Fruit fly (Drosophila melanogaster): ENCODE results near the gene mmm.

mmm gene

DNA sequence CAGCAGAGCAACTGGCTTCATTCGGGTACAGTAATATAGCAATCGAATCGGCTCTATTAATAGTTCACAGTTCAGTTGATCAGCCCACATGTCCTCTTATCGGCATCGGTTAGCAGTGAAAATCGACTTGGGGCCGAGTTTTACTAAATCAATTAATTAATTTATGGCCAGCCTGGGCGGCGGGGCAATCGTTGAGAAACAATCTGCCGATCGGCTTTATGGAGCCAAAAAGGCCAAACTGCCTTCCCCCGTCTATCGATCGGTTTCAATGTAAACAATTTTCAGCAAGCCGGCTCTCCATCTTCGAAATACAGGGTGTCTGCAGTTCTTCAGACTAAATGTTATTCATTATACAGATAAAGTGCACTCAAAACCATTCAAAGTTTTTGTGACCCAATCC is 50.4 kb downstream of the mmm start (continued):
- TF ChIP-seq slbo (GFP tag; IDR thresholded peaks at IDR 0.05) (peak; percentile 34; the same call in 1 of the 2 replicates), Kr (GFP tag; optimal IDR thresholded peaks at IDR 0.05) (no peak), CG10366 (GFP tag; IDR thresholded peaks at IDR 0.05) (peak; percentile 37; the same call in 1 of the 2 replicates), onecut (GFP tag; IDR thresholded peaks at IDR 0.05) (peak; percentile 12; the same call in 1 of the 2 replicates), Ada2b (GFP tag; IDR thresholded peaks at IDR 0.05) (peak; percentile 32; the same call in 1 of the 2 replicates)

- TF ChIP-seq CG17186 (GFP tag; optimal IDR thresholded peaks at IDR 0.05) = no peak
- peak; percentile 2 for TF ChIP-seq org-1 (GFP tag; optimal IDR thresholded peaks at IDR 0.05)
- TF ChIP-seq trem (tag; optimal IDR thresholded peaks at IDR 0.05) = peak; percentile 39
- TF ChIP-seq Fer2 (tag; optimal IDR thresholded peaks at IDR 0.05) = no peak
- no peak for TF ChIP-seq CG12659 (GFP tag; optimal IDR thresholded peaks at IDR 0.05)
- TF ChIP-seq CG2199 (GFP tag; IDR thresholded peaks at IDR 0.05) = 0 out of 3 replicates have a peak, but pooled peaks have one; percentile 35
- peak; percentile 3 for TF ChIP-seq CG15601 (tag; optimal IDR thresholded peaks at IDR 0.05)
- peak; percentile 49; the same call in 1 of the 2 replicates for TF ChIP-seq CG31441 (GFP tag; IDR thresholded peaks at IDR 0.05)
- TF ChIP-seq CG9215 (GFP tag; IDR thresholded peaks at IDR 0.05) = no peak
- no peak for TF ChIP-seq CG11456 (GFP tag; IDR thresholded peaks at IDR 0.05)
- no peak for TF ChIP-seq CG15696 (tag; optimal IDR thresholded peaks at IDR 0.05)
- no peak for TF ChIP-seq Hr39 (optimal IDR thresholded peaks at IDR 0.05)
- peak; percentile 70 for TF ChIP-seq CG10979 (tag; optimal IDR thresholded peaks at IDR 0.05)
- TF ChIP-seq HmgD (GFP tag; optimal IDR thresholded peaks at IDR 0.05) = no peak
- TF ChIP-seq crp (GFP tag; optimal IDR thresholded peaks at IDR 0.05) = no peak
- no peak for TF ChIP-seq Vsx1 (GFP tag; optimal IDR thresholded peaks at IDR 0.05)
- no peak for TF ChIP-seq CG14050 (GFP tag; IDR thresholded peaks at IDR 0.05)
- peak; percentile 19 for TF ChIP-seq Oli (tag; optimal IDR thresholded peaks at IDR 0.05)
- TF ChIP-seq yki (optimal IDR thresholded peaks at IDR 0.05) = no peak
- peak; percentile 43 for TF ChIP-seq CG8388 (GFP tag; optimal IDR thresholded peaks at IDR 0.05)
- TF ChIP-seq Camta (GFP tag; optimal IDR thresholded peaks at IDR 0.05) = no peak
- TF ChIP-seq jigr1 (GFP tag; IDR thresholded peaks at IDR 0.05) = no peak
- TF ChIP-seq dati (GFP tag; IDR thresholded peaks at IDR 0.05) = 0 out of 2 replicates have a peak, but pooled peaks have one; percentile 26
- TF ChIP-seq Side (GFP tag; optimal IDR thresholded peaks at IDR 0.05) = no peak
- TF ChIP-seq peb (GFP tag; IDR thresholded peaks at IDR 0.05) = peak; percentile 34; the same call in 1 of the 2 replicates
- TF ChIP-seq CG3726 (GFP tag; IDR thresholded peaks at IDR 0.05) = 0 out of 3 replicates have a peak, but pooled peaks have one; percentile 49
- TF ChIP-seq CG12155 (GFP tag; optimal IDR thresholded peaks at IDR 0.05) = no peak
- TF ChIP-seq sima (GFP tag; optimal IDR thresholded peaks at IDR 0.05) = no peak
- no peak for TF ChIP-seq sob (GFP tag; IDR thresholded peaks at IDR 0.05)
- 0 out of 2 replicates have a peak, but pooled peaks have one; percentile 11 for TF ChIP-seq ssp (GFP tag; IDR thresholded peaks at IDR 0.05)
- peak; percentile 48; the same call in 1 of the 2 replicates for TF ChIP-seq ttk (GFP tag; IDR thresholded peaks at IDR 0.05)
- no peak for TF ChIP-seq run (tag; optimal IDR thresholded peaks at IDR 0.05)
- TF ChIP-seq lola (GFP tag; optimal IDR thresholded peaks at IDR 0.05) = peak in 1 of 3 experiments; percentile 50
- TF ChIP-seq vvl (GFP tag; IDR thresholded peaks at IDR 0.05) = peak; percentile 43
- TF ChIP-seq fd96Cb (tag; optimal IDR thresholded peaks at IDR 0.05) = peak; percentile 55
- TF ChIP-seq Usf (GFP tag; optimal IDR thresholded peaks at IDR 0.05) = no peak
- TF ChIP-seq nmo (GFP tag; optimal IDR thresholded peaks at IDR 0.05) = peak; percentile 74
- TF ChIP-seq cad (GFP tag; optimal IDR thresholded peaks at IDR 0.05) = no peak
- peak; percentile 48 for TF ChIP-seq sisA (GFP tag; IDR thresholded peaks at IDR 0.05)
- peak in 1 of 3 experiments; percentile 37 for TF ChIP-seq Stat92E (GFP tag; optimal IDR thresholded peaks at IDR 0.05)
- TF ChIP-seq CG13123 (GFP tag; optimal IDR thresholded peaks at IDR 0.05) = no peak
- TF ChIP-seq sens-2 (GFP tag; IDR thresholded peaks at IDR 0.05) = no peak
- no peak for TF ChIP-seq CG9797 (GFP tag; optimal IDR thresholded peaks at IDR 0.05)
Measured at dm6 chr3L:7634743-7635469, 51.7 kb downstream of the mmm start.

Data from whole organism, embryonic.